Worm (Caenorhabditis elegans): ENCODE data around the gene him-6.
"Not testable (repeated sequence)": the region's sequence is repeated elsewhere in the genome, so short reads cannot be mapped to it uniquely, and the experiment has no call there.

him-6 gene

ce11 chrIV:12476942-12477341, 13.6 kb upstream of the him-6 start, which contains the start of gene T04A11.1:
T04A11.1 (minus strand) TSS chrIV:12477042.
- not testable (repeated sequence) for TF ChIP-seq tbx-2 (tag; optimal IDR thresholded peaks at IDR 0.05); nhr-90 (tag; optimal IDR thresholded peaks at IDR 0.05; ENCODE audit: poor library complexity); lin-39 (tag; optimal IDR thresholded peaks at IDR 0.05)

DNA sequence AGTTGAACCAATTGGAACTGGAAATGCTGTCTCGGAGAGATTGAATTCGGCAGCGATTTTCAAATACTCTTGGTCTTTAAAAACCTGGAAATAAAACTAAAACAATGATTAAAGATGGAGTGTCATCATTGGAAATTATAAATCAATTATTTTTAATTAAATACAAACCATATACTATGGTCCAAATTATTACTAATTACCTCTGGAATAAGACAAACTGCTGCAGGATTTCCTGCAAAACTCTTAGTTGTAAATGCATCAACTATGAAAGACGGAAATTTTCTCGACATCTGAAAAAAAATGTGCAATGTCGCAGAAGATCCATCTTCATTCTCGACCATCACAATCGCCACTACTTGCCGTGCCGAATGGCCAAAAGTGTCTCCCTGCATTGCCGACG, 11.9 kb upstream of the him-6 start, which contains the start of gene igdb-1:
Gene igdb-1 (plus strand): TSS at position 301 of the 400 bp plus-strand sequence.
- not testable (repeated sequence) for TF ChIP-seq nhr-76, blmp-1, aly-2 (tag; optimal IDR thresholded peaks at IDR 0.05)

ce11 chrIV:12484479-12484878, 6.1 kb upstream of the him-6 start, which contains the start of gene T04A11.4:
T04A11.4 (minus strand) TSS chrIV:12484579.
- not testable (repeated sequence) for TF ChIP-seq mef-2 (tag; optimal IDR thresholded peaks at IDR 0.05); vab-15 (tag; optimal IDR thresholded peaks at IDR 0.05); pag-3 (tag; optimal IDR thresholded peaks at IDR 0.05; ENCODE audit: borderline replicate concordance, insufficient read depth)

ce11 chrIV:12487194-12487593, 3.4 kb upstream of the him-6 start, which contains the start of gene sru-26:
sru-26 (plus strand) TSS chrIV:12487494.
- no peak for TF ChIP-seq irx-1 (tag; optimal IDR thresholded peaks at IDR 0.05)
- TF ChIP-seq nhr-90 (tag; optimal IDR thresholded peaks at IDR 0.05; ENCODE audit: poor library complexity) = no peak
- no peak for TF ChIP-seq nhr-20 (tag; optimal IDR thresholded peaks at IDR 0.05)
- no peak for TF ChIP-seq ztf-4 (tag; optimal IDR thresholded peaks at IDR 0.05)
- TF ChIP-seq lsy-2 (tag; optimal IDR thresholded peaks at IDR 0.05) = no peak
- TF ChIP-seq nhr-11 (tag; optimal IDR thresholded peaks at IDR 0.05) = no peak

DNA sequence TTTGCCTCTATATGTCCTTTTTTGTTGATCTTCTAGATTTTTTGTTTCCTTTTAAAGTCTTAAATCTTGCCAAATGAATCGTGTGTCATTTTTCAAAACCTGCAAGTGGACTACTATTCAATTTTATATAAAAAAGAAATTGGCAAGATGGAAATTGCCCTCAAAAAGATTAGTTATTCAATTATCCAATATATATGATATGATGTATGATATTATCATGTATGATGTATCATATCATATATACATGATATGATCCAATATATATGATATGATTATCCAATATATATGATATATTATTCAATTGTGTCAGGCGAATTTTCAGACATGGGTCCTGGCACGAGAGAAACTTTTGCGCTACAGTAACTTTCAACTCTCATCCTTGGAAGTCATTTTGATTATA, 4.6 kb downstream of the him-6 start, which contains the start of gene sru-20:
Gene sru-20 (plus strand): TSS at position 301 of the 400 bp plus-strand sequence.
- TF ChIP-seq pax-3 (tag; optimal IDR thresholded peaks at IDR 0.05) (no peak), F16B12.6 (tag; optimal IDR thresholded peaks at IDR 0.05) (no peak), pag-3 (tag; optimal IDR thresholded peaks at IDR 0.05; ENCODE audit: borderline replicate concordance, insufficient read depth) (no peak)

ce11 chrIV:12498238-12498637, 7.6 kb downstream of the him-6 start, which contains the start of gene sru-19:
sru-19 (plus strand) TSS chrIV:12498538.
- TF ChIP-seq ztf-4 (tag; optimal IDR thresholded peaks at IDR 0.05) (no peak), C34B4.2 (tag; optimal IDR thresholded peaks at IDR 0.05) (no peak), unc-86 (tag; optimal IDR thresholded peaks at IDR 0.05) (no peak), elt-2 (tag; optimal IDR thresholded peaks at IDR 0.05) (no peak), egl-13 (tag; optimal IDR thresholded peaks at IDR 0.05) (no peak), nhr-71 (tag; optimal IDR thresholded peaks at IDR 0.05) (no peak), unc-130 (tag; optimal IDR thresholded peaks at IDR 0.05) (no peak), vab-15 (tag; optimal IDR thresholded peaks at IDR 0.05) (no peak), fkh-8 (tag; optimal IDR thresholded peaks at IDR 0.05) (no peak), unc-62 (GFP tag; optimal IDR thresholded peaks at IDR 0.05) (no peak), pqm-1 (tag; optimal IDR thresholded peaks at IDR 0.05) (no peak), aly-2 (tag; optimal IDR thresholded peaks at IDR 0.05) (no peak), lin-39 (tag; optimal IDR thresholded peaks at IDR 0.05) (no peak)

DNA sequence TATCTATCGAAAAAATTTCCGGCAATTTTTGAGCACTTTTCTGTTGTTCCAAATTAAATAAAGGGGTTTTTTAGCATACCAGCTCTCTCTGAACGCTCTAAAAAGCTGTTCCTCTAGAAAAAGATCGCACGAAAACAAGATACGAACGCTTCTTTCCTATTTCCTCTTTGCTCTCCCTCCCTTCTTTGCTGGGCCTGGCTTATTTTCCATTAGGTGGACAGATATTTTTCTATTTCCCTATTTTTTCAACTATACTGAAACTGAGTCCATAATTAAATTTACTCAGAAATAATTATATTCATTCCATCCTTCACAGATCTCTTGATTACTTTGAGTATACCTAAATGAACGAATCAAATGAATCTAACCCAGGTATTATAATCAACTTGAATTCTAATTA, 11.4 kb downstream of the him-6 start, which contains the start of gene sru-18:
Gene sru-18 (plus strand): TSS at position 301 of the 400 bp plus-strand sequence.
- TF ChIP-seq dpl-1 (GFP tag; optimal IDR thresholded peaks at IDR 0.05) (no peak), hlh-4 (tag; optimal IDR thresholded peaks at IDR 0.05) (no peak), snpc-4 (tag; optimal IDR thresholded peaks at IDR 0.05) (no peak), zip-4 (GFP tag; optimal IDR thresholded peaks at IDR 0.05) (no peak), mab-9 (GFP tag; IDR thresholded peaks at IDR 0.05) (no peak), ztf-4 (tag; optimal IDR thresholded peaks at IDR 0.05) (no peak), nhr-47 (tag; optimal IDR thresholded peaks at IDR 0.05) (no peak), lin-39 (tag; optimal IDR thresholded peaks at IDR 0.05) (no peak), pqm-1 (tag; optimal IDR thresholded peaks at IDR 0.05) (no peak), swsn-7 (tag; optimal IDR thresholded peaks at IDR 0.05) (no peak), ztf-11 (tag; optimal IDR thresholded peaks at IDR 0.05) (no peak), fos-1 (tag; optimal IDR thresholded peaks at IDR 0.05) (no peak), aly-2 (tag; optimal IDR thresholded peaks at IDR 0.05) (no peak), ces-1 (GFP tag; optimal IDR thresholded peaks at IDR 0.05) (no peak), hpl-2 (GFP tag; optimal IDR thresholded peaks at IDR 0.05) (no peak)

All from whole organism, L1 larva.